Fruit fly (Drosophila melanogaster) whole organism, prepupa: Measurements from ENCODE around the gene CG33514.

ENCODE experiments used
- Blimp-1 ChIP-seq: fragments of 200-800 bp; sonication (Bioruptor generic); optimal IDR thresholded peaks from 3 replicates; lab custom pipeline; 2017; ENCODE audit warnings: missing biosample characterization, missing genetic modification characterization, mild to moderate bottlenecking, moderate library complexity, missing genetic modification reagents
- CG10631 ChIP-seq: fragments of 200-800 bp; sonication (Bioruptor generic); optimal IDR thresholded peaks from 2 replicates; lab custom pipeline; 2016; ENCODE audit warnings: missing biosample characterization, missing genetic modification characterization
- CG10669 ChIP-seq: fragments of 200-800 bp; sonication (Bioruptor generic); optimal IDR thresholded peaks from 3 replicates; lab custom pipeline; 2018; ENCODE audit warnings: missing biosample characterization, mild to moderate bottlenecking, missing genetic modification characterization, moderate library complexity
- CG11902 ChIP-seq: fragments of 200-800 bp; sonication (Bioruptor generic); optimal IDR thresholded peaks from 3 replicates; lab custom pipeline; 2016; ENCODE audit warnings: missing biosample characterization, missing genetic modification characterization
- CG15336 ChIP-seq: fragments of 200-800 bp; sonication (Bioruptor generic); IDR thresholded peaks from 2 replicates; pipeline ENCODE4 v1.3.6; 2022; ENCODE audit warnings: missing biosample characterization, missing genetic modification characterization
- CG1621 ChIP-seq: fragments of 200-800 bp; sonication (Bioruptor generic); optimal IDR thresholded peaks from 3 replicates; lab custom pipeline; 2018; ENCODE audit warnings: missing biosample characterization, mild to moderate bottlenecking, missing genetic modification characterization
- CG16779 ChIP-seq: fragments of 200-800 bp; sonication (Bioruptor generic); optimal IDR thresholded peaks from 3 replicates; lab custom pipeline; 2017; ENCODE audit warnings: missing biosample characterization, mild to moderate bottlenecking, missing genetic modification characterization
- CG3032 ChIP-seq: fragments of 200-800 bp; optimal IDR thresholded peaks from 2 replicates; lab custom pipeline; 2019; ENCODE audit warnings: missing biosample characterization, mild to moderate bottlenecking, missing genetic modification characterization, moderate library complexity
- CG32006 ChIP-seq: fragments of 200-800 bp; sonication (Bioruptor generic); optimal IDR thresholded peaks from 3 replicates; lab custom pipeline; 2017; ENCODE audit warnings: missing biosample characterization, mild to moderate bottlenecking, missing genetic modification characterization
- CG34406 ChIP-seq: fragments of 200-800 bp; sonication (Bioruptor generic); optimal IDR thresholded peaks from 3 replicates; lab custom pipeline; 2016; ENCODE audit warnings: missing biosample characterization, missing genetic modification characterization
- CG4318 ChIP-seq: fragments of 200-800 bp; sonication (Bioruptor generic); optimal IDR thresholded peaks from 3 replicates; lab custom pipeline; 2017; ENCODE audit warnings: missing biosample characterization, mild to moderate bottlenecking, missing genetic modification characterization
- CG6163 ChIP-seq: fragments of 200-800 bp; sonication (Bioruptor generic); IDR thresholded peaks from 3 replicates; pipeline ENCODE4 v1.3.6; 2022; ENCODE audit warnings: missing biosample characterization, missing genetic modification characterization
- CG6792 ChIP-seq: fragments of 200-800 bp; sonication (Bioruptor generic); optimal IDR thresholded peaks from 3 replicates; lab custom pipeline; 2016; ENCODE audit warnings: missing biosample characterization, missing genetic modification characterization
- CG6808 ChIP-seq: fragments of 200-800 bp; sonication (Bioruptor generic); optimal IDR thresholded peaks from 3 replicates; lab custom pipeline; 2017; ENCODE audit warnings: missing biosample characterization, missing genetic modification characterization, mild to moderate bottlenecking, moderate library complexity, missing genetic modification reagents
- CG6854 ChIP-seq: fragments of 200-800 bp; sonication (Bioruptor generic); optimal IDR thresholded peaks from 2 replicates; lab custom pipeline; 2017; ENCODE audit warnings: missing biosample characterization, mild to moderate bottlenecking, missing genetic modification characterization
- CG7368 ChIP-seq: fragments of 200-800 bp; sonication (Bioruptor generic); optimal IDR thresholded peaks from 3 replicates; lab custom pipeline; 2016; ENCODE audit warnings: missing biosample characterization, missing genetic modification characterization
- CG8119 ChIP-seq: fragments of 200-800 bp; sonication (Bioruptor generic); IDR thresholded peaks from 3 replicates; pipeline ENCODE4 v1.3.6; 2022; ENCODE audit warnings: missing biosample characterization, missing genetic modification characterization
- CG8319 ChIP-seq: fragments of 200-800 bp; sonication (Bioruptor generic); optimal IDR thresholded peaks from 3 replicates; lab custom pipeline; 2016; ENCODE audit warnings: missing biosample characterization, missing genetic modification characterization
- Eip78C ChIP-seq: fragments of 200-800 bp; sonication (Bioruptor generic); peaks from one replicate; lab custom pipeline; 2016; ENCODE audit warnings: missing biosample characterization, missing genetic modification characterization
- Ets96B ChIP-seq: fragments of 200-800 bp; optimal IDR thresholded peaks from 2 replicates; lab custom pipeline; 2019; ENCODE audit warnings: missing biosample characterization, mild to moderate bottlenecking, missing genetic modification characterization, moderate library complexity
- Gug ChIP-seq: fragments of 200-800 bp; sonication (Bioruptor generic); IDR thresholded peaks from 2 replicates; pipeline ENCODE4 v1.3.6; 2022; ENCODE audit warnings: missing biosample characterization, missing genetic modification characterization
- Hr38 ChIP-seq: sonication (Bioruptor generic); optimal IDR thresholded peaks from 2 replicates; lab custom pipeline; 2016; ENCODE audit warnings: missing biosample characterization, missing genetic modification characterization
- Hr4 ChIP-seq: fragments of 200-800 bp; sonication (Bioruptor generic); optimal IDR thresholded peaks from 3 replicates; lab custom pipeline; 2016; ENCODE audit warnings: missing biosample characterization, missing genetic modification characterization
- Lpt ChIP-seq: fragments of 200-800 bp; sonication (Bioruptor generic); optimal IDR thresholded peaks from 3 replicates; lab custom pipeline; 2016; ENCODE audit warnings: missing biosample characterization, missing genetic modification characterization
- Met ChIP-seq: fragments of 200-800 bp; sonication (Bioruptor generic); optimal IDR thresholded peaks from 3 replicates; lab custom pipeline; 2016; ENCODE audit warnings: missing biosample characterization, missing genetic modification characterization
- OdsH ChIP-seq: fragments of 200-800 bp; sonication (Bioruptor generic); optimal IDR thresholded peaks from 3 replicates; lab custom pipeline; 2016; ENCODE audit warnings: missing biosample characterization, missing genetic modification characterization
- Smox ChIP-seq: fragments of 200-800 bp; sonication (Bioruptor generic); optimal IDR thresholded peaks from 3 replicates; lab custom pipeline; 2016; ENCODE audit warnings: missing biosample characterization, missing genetic modification characterization
- Sox14 ChIP-seq: fragments of 200-800 bp; sonication (Bioruptor generic); optimal IDR thresholded peaks from 3 replicates; lab custom pipeline; 2016; ENCODE audit warnings: missing biosample characterization, missing genetic modification characterization
- Sox15 ChIP-seq: fragments of 200-800 bp; sonication (Bioruptor generic); optimal IDR thresholded peaks from 3 replicates; lab custom pipeline; 2016; ENCODE audit warnings: missing biosample characterization, missing genetic modification characterization
- achi ChIP-seq: fragments of 200-800 bp; sonication (Bioruptor generic); optimal IDR thresholded peaks from 3 replicates; lab custom pipeline; 2016; ENCODE audit warnings: missing biosample characterization, missing genetic modification characterization
- acj6 ChIP-seq: fragments of 200-800 bp; sonication (Bioruptor generic); optimal IDR thresholded peaks from 3 replicates; lab custom pipeline; 2016; ENCODE audit warnings: missing biosample characterization, missing genetic modification characterization
- cyc ChIP-seq: fragments of 200-800 bp; sonication (Bioruptor generic); optimal IDR thresholded peaks from 3 replicates; lab custom pipeline; 2016; ENCODE audit warnings: missing biosample characterization, missing genetic modification characterization
- dsx ChIP-seq: fragments of 200-800 bp; optimal IDR thresholded peaks from 3 replicates; lab custom pipeline; 2019; ENCODE audit warnings: missing biosample characterization, mild to moderate bottlenecking, missing genetic modification characterization, moderate library complexity; ENCODE audit not compliant: poor library complexity, severe bottlenecking
- eg ChIP-seq: fragments of 200-800 bp; sonication (Bioruptor generic); IDR thresholded peaks from 3 replicates; pipeline ENCODE4 v1.3.6; 2022; ENCODE audit warnings: missing biosample characterization, missing genetic modification characterization
- esn ChIP-seq: fragments of 200-800 bp; sonication (Bioruptor generic); optimal IDR thresholded peaks from 2 replicates; lab custom pipeline; 2016; ENCODE audit warnings: missing biosample characterization, mild to moderate bottlenecking, missing genetic modification characterization, moderate library complexity
- fd59A ChIP-seq: fragments of 200-800 bp; sonication (Bioruptor generic); optimal IDR thresholded peaks from 2 replicates; lab custom pipeline; 2017; ENCODE audit warnings: missing biosample characterization, mild to moderate bottlenecking, missing genetic modification characterization, missing genetic modification reagents
- fd85E ChIP-seq: fragments of 200-800 bp; sonication (Bioruptor generic); optimal IDR thresholded peaks from 3 replicates; lab custom pipeline; 2016; ENCODE audit warnings: missing biosample characterization, missing genetic modification characterization
- fkh ChIP-seq: fragments of 200-800 bp; sonication (Bioruptor generic); optimal IDR thresholded peaks from 3 replicates; lab custom pipeline; 2017; ENCODE audit warnings: missing biosample characterization, mild to moderate bottlenecking, missing genetic modification characterization, moderate library complexity
- net ChIP-seq: fragments of 200-800 bp; sonication (Bioruptor generic); optimal IDR thresholded peaks from 3 replicates; lab custom pipeline; 2016; ENCODE audit warnings: missing biosample characterization, missing genetic modification characterization
- pdm3 ChIP-seq: fragments of 200-800 bp; sonication (Bioruptor generic); optimal IDR thresholded peaks from 3 replicates; lab custom pipeline; 2016; ENCODE audit warnings: missing biosample characterization, missing genetic modification characterization
- salr ChIP-seq, 2 experiments: fragments of 200-800 bp; sonication (Bioruptor generic); optimal IDR thresholded peaks; 3 replicates each; lab custom pipeline; 2016 to 2018; ENCODE audit warnings: missing biosample characterization in 2 of 2, missing genetic modification characterization in 2 of 2, mild to moderate bottlenecking in 1 of 2
- spab ChIP-seq: fragments of 200-800 bp; sonication (Bioruptor generic); optimal IDR thresholded peaks from 2 replicates; lab custom pipeline; 2017; ENCODE audit warnings: missing biosample characterization, mild to moderate bottlenecking, missing genetic modification characterization, missing genetic modification reagents
- svp ChIP-seq: fragments of 200-800 bp; sonication (Bioruptor generic); peaks from one replicate; lab custom pipeline; 2016; ENCODE audit warnings: missing biosample characterization, missing genetic modification characterization
- topi ChIP-seq: fragments of 200-800 bp; sonication (Bioruptor generic); optimal IDR thresholded peaks from 3 replicates; lab custom pipeline; 2016; ENCODE audit warnings: missing biosample characterization, missing genetic modification characterization
- vri ChIP-seq: fragments of 200-800 bp; sonication (Bioruptor generic); optimal IDR thresholded peaks from 3 replicates; lab custom pipeline; 2016; ENCODE audit warnings: missing biosample characterization, mild to moderate bottlenecking, missing genetic modification characterization

The CG33514 gene

dm6 chr3L:4383104-4383503, 17.9 kb downstream of the CG33514 start (continued):
- TF ChIP-seq net (GFP tag; lab: Kevin White, UChicago) (peak; percentile 10), CG8319 (GFP tag; lab: Kevin White, UChicago) (peak; percentile 8), CG7368 (peak; percentile 67), CG34406 (GFP tag; lab: Kevin White, UChicago) (no peak), CG4318 (GFP tag; lab: Kevin White, UChicago) (no peak), cyc (peak; percentile 72), pdm3 (GFP tag; lab: Kevin White, UChicago) (peak; percentile 54), Ets96B (tag; lab: Kevin White, UChicago) (peak; percentile 96), Blimp-1 (no peak), CG3032 (tag; lab: Kevin White, UChicago) (peak; percentile 91), fd85E (GFP tag; lab: Kevin White, UChicago) (no peak), eg (GFP tag; lab: Robert Waterston, UW) (peak; percentile 30; the same call in 1 of the 3 replicates), fd59A (GFP tag; lab: Kevin White, UChicago) (peak; percentile 71), acj6 (GFP tag; lab: Kevin White, UChicago) (peak; percentile 54), CG6792 (peak; percentile 49), Sox15 (GFP tag; lab: Kevin White, UChicago) (no peak), Hr38 (no peak), CG16779 (tag; lab: Kevin White, UChicago) (peak; percentile 3), esn (GFP tag; lab: Kevin White, UChicago) (peak; percentile 54)

- TF ChIP-seq CG11902 (GFP tag; lab: Kevin White, UChicago) = no peak
- TF ChIP-seq topi (GFP tag; lab: Kevin White, UChicago) = peak; percentile 32
- no peak for TF ChIP-seq CG16779 (tag; lab: Kevin White, UChicago)
- TF ChIP-seq Met = peak; percentile 23
- TF ChIP-seq CG6854 (GFP tag; lab: Kevin White, UChicago) = peak; percentile 14
- TF ChIP-seq CG6163 = peak; percentile 60; the same call in 2 of the 3 replicates
- TF ChIP-seq Smox = peak; percentile 25
- TF ChIP-seq spab (GFP tag; lab: Kevin White, UChicago) = no peak
- TF ChIP-seq vri (GFP tag; lab: Kevin White, UChicago) = no peak
- peak; percentile 22 for TF ChIP-seq CG32006
- no peak for TF ChIP-seq CG10631 (GFP tag; lab: Kevin White, UChicago)
- peak; percentile 67 for TF ChIP-seq svp (GFP tag; lab: Kevin White, UChicago)
- peak; percentile 19 for TF ChIP-seq cyc
- peak; percentile 40 for TF ChIP-seq esn (GFP tag; lab: Kevin White, UChicago)
- no peak for TF ChIP-seq Sox15 (GFP tag; lab: Kevin White, UChicago)
- peak; percentile 68 for TF ChIP-seq Eip78C (GFP tag; lab: Kevin White, UChicago)
- TF ChIP-seq Blimp-1 = no peak
- TF ChIP-seq CG6792 = no peak
- TF ChIP-seq CG3032 (tag; lab: Kevin White, UChicago) = peak; percentile 17
Observed at dm6 chr3L:4383543-4384325, 18.5 kb downstream of the CG33514 start.

dm6 chr3L:4384326-4384662, 19.1 kb downstream of the CG33514 start, which contains the start of gene slow:
Gene slow, plus strand, starts transcription at chr3L:4384442.
- TF ChIP-seq CG8319 (GFP tag; lab: Kevin White, UChicago) (no peak), net (GFP tag; lab: Kevin White, UChicago) (no peak), Sox14 (GFP tag; lab: Kevin White, UChicago) (no peak), acj6 (GFP tag; lab: Kevin White, UChicago) (no peak), salr (GFP tag; optimal IDR thresholded peaks at IDR 0.05; lab: Kevin White, UChicago) (no peak), CG6808 (GFP tag; lab: Kevin White, UChicago) (peak; percentile 38), Eip78C (GFP tag; lab: Kevin White, UChicago) (peak; percentile 11), CG6792 (no peak), OdsH (GFP tag; lab: Kevin White, UChicago) (no peak), Ets96B (tag; lab: Kevin White, UChicago) (no peak), fd59A (GFP tag; lab: Kevin White, UChicago) (no peak), Lpt (GFP tag; lab: Kevin White, UChicago) (no peak), spab (GFP tag; lab: Kevin White, UChicago) (no peak), CG15336 (GFP tag; lab: Robert Waterston, UW) (no peak), CG34406 (GFP tag; lab: Kevin White, UChicago) (no peak), Hr4 (GFP tag; lab: Kevin White, UChicago) (no peak), CG10669 (peak; percentile 29), fd85E (GFP tag; lab: Kevin White, UChicago) (no peak), esn (GFP tag; lab: Kevin White, UChicago) (no peak), dsx (GFP tag; lab: Kevin White, UChicago) (no peak), Hr38 (no peak), Gug (GFP tag; lab: Robert Waterston, UW) (0 out of 2 replicates have a peak, but pooled peaks have one; percentile 21), CG8119 (GFP tag; lab: Robert Waterston, UW) (no peak), CG1621 (tag; lab: Kevin White, UChicago) (peak; percentile 4), fkh (GFP tag; lab: Kevin White, UChicago) (no peak), achi (GFP tag; lab: Kevin White, UChicago) (peak; percentile 1), vri (GFP tag; lab: Kevin White, UChicago) (no peak), CG4318 (GFP tag; lab: Kevin White, UChicago) (no peak), Met (no peak)
